Fruit fly (Drosophila melanogaster) Kc167 (cell line): ENCODE measurements around the gene CG14694.

ENCODE experiments used
- Myc ChIP-seq: fragments of >200 bp; optimal IDR thresholded peaks from 2 replicates; lab custom pipeline; 2017; ENCODE audit warnings: missing external identifiers
- Sin3A ChIP-seq: fragments of >200 bp; optimal IDR thresholded peaks from 2 replicates; lab custom pipeline; 2018; ENCODE audit warnings: missing external identifiers
- h ChIP-seq: fragments of >200 bp; optimal IDR thresholded peaks from 3 replicates; lab custom pipeline; 2018; ENCODE audit warnings: missing external identifiers
- insv ChIP-seq: fragments of >200 bp; optimal IDR thresholded peaks from 3 replicates; lab custom pipeline; 2018; ENCODE audit warnings: missing external identifiers
- psq ChIP-seq: fragments of >200 bp; optimal IDR thresholded peaks from 2 replicates; lab custom pipeline; 2017; ENCODE audit warnings: missing external identifiers
- ttk ChIP-seq: sonication (Bioruptor generic); optimal IDR thresholded peaks from 2 replicates; lab custom pipeline; 2017; ENCODE audit warnings: missing external identifiers

Gene CG14694

DNA sequence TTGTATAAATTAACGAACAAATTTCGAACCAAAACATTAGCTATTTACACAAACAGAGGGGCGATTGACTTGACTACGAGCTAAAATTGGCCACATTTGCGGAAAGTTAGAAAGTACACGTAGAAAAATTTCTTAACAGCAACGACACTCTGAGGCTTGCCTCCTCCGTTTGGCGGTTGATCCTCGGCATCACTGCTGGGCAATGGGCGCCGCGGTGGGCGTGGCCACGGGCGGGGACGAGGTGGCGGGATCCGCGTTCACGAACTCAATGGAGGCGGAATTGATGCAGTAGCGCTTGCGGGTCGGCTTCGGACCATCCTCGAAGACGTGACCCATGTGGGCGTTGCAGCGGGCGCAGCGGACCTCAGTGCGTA, 3.8 kb upstream of the CG14694 start:
- TF ChIP-seq psq (lab: Kevin White, UChicago) (no peak), Myc (no peak), ttk (lab: Kevin White, UChicago) (no peak), insv (no peak), h (lab: Kevin White, UChicago) (no peak), Sin3A (lab: Kevin White, UChicago) (no peak)

dm6 chr3R:10862773-10863445, 3.3 kb upstream of the CG14694 start, which contains the start of gene CG6574:
CG6574 (minus strand) TSS chr3R:10862988.
- no peak for TF ChIP-seq psq (lab: Kevin White, UChicago)
- no peak for TF ChIP-seq insv
- TF ChIP-seq Sin3A (lab: Kevin White, UChicago): no peak
- no peak for TF ChIP-seq h (lab: Kevin White, UChicago)
- TF ChIP-seq Myc: no peak
- TF ChIP-seq ttk (lab: Kevin White, UChicago): no peak

dm6 chr3R:10856618-10857017, 3.0 kb downstream of the CG14694 start, which contains the start of gene CG4570:
CG4570 (plus strand) TSS chr3R:10856807.
- TF ChIP-seq Myc: no peak
- TF ChIP-seq h (lab: Kevin White, UChicago): no peak
- TF ChIP-seq ttk (lab: Kevin White, UChicago): no peak
- no peak for TF ChIP-seq Sin3A (lab: Kevin White, UChicago)
- TF ChIP-seq psq (lab: Kevin White, UChicago): no peak
- no peak for TF ChIP-seq insv

DNA sequence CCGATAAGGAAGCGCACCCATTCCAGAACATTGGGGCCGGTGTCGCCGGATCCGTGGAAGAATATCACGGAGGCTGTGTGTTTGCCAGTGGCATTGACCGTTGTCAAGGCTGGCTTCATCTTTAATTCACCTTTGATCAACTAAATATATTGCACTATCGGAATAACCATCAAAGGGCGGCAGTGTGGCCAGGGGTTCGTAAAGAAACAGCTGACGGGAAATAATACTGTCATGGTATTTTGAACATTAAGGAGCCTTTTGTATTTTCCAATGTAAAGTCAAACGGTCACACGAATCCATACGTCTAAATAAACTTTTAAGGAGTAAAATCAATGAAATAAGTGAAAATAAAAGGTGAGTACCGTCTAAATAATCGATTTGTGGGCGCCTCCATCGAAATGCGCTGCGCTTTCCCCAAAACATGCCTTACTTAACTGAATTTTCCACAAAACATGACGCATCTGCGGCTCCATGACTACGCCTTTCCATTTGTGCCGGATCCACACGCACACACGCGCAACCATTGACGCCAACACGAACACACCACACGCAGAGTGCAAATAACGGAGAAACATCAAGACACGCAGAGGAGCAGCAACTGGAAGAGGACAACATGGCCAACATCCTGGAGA, 5.3 kb downstream of the CG14694 start, which contains the start of the genes CG6567 and CG4511:
CG6567 (minus strand) TSS at position 209 of the 632 bp plus-strand sequence.
CG4511 (plus strand) TSS at position 259 of the 632 bp plus-strand sequence.
- no peak for TF ChIP-seq h (lab: Kevin White, UChicago)
- TF ChIP-seq Myc: no peak
- TF ChIP-seq ttk (lab: Kevin White, UChicago): no peak

DNA sequence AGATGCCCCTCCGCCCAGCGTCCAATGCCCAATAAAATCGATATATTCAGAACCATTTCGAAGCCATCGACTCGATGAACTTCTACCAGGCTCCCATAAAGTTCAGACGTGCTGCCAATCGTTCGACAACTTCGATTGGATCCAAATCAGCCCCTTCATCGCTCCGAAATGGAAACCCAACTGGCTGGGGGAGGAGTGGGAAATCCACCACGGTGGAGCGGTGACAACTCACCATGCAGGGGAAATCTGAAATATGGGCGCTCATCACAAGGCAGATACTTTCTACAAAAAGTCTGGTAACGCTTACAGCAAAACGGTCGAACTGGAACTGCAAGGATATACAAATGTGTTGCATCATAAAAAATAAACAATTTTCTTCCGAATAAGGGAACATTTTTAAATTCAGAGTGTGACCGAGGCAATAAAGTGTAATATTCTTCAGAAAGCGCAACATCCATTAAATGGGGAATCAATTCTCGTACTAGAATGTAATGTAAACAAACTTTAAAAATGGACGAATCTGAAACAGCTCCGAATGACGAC, 7.3 kb downstream of the CG14694 start, which contains the start of gene CG4565:
CG4565 (plus strand) TSS at position 493 of the 543 bp plus-strand sequence.
- TF ChIP-seq insv: no peak
- TF ChIP-seq ttk (lab: Kevin White, UChicago): no peak
- no peak for TF ChIP-seq psq (lab: Kevin White, UChicago)
- no peak for TF ChIP-seq Myc
- TF ChIP-seq h (lab: Kevin White, UChicago): no peak
- TF ChIP-seq Sin3A (lab: Kevin White, UChicago): no peak

DNA sequence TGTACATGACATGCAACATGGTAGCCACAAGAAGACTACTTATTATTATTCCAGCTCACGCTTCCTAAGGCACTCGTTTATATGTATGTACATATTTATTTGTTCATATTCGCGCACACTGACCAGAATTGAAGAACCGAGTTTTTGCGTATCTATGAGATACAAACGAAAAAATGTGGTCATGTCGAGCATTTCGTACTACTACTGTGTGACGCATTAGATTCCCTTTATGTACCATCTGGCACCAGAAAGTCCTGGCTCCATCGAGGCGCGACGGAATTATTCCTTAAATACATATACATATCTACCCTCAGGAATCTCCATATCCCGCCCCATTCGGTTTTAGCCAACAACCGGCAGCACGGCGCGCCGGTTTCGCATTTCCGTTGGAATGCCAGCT, 9.0 kb downstream of the CG14694 start:
- TF ChIP-seq h (lab: Kevin White, UChicago) (no peak), insv (no peak), psq (lab: Kevin White, UChicago) (no peak), Myc (no peak), ttk (lab: Kevin White, UChicago) (no peak), Sin3A (lab: Kevin White, UChicago) (no peak)

- TF ChIP-seq psq (lab: Kevin White, UChicago) (no peak), h (lab: Kevin White, UChicago) (no peak), Sin3A (lab: Kevin White, UChicago) (no peak), ttk (lab: Kevin White, UChicago) (no peak), Myc (no peak), insv (no peak)
Observed at dm6 chr3R:10849515-10849973, 10.1 kb downstream of the CG14694 start, which contains the start of gene CG42394. CG42394 (plus strand) TSS chr3R:10849825.

DNA sequence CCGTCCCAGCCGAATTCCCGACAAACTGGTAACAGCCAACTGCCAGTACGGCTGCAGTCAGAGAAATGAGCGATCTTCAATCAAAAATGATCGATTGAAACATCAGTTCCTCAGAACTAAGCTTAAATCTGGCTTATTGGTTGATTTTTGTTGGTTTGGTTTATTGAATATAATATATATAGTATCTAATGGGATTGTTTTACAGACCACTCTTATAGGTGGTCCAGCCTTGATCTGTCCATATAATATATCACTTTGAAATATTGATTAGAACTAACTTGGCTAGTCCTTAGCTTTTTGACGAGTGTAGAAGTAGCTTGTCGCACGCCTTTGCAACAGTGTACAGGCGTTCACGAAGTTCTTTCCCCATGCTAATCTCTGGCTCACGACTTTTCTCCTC, 17.2 kb downstream of the CG14694 start:
- no peak for TF ChIP-seq h (lab: Kevin White, UChicago)
- TF ChIP-seq ttk (lab: Kevin White, UChicago): no peak
- no peak for TF ChIP-seq Myc
- no peak for TF ChIP-seq insv
- no peak for TF ChIP-seq psq (lab: Kevin White, UChicago)

DNA sequence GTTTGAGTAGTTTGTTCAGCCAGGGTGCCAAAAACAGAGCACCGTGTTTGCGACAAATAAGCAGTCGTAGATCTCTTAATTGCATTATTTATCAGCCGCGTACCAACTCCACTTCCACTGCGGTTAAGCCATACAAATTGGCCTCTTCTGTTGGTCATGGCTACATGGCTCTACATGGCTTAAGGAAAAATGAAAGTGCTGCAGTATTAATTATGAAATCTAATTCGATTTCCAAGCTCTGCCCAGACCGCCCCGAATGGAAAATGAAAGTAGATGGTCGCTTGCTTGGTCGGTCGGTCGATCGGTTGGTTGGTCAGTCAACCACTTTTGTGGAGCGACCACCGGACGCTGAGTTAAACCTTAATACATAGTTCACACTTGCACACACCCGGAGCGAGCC, 22.7 kb downstream of the CG14694 start:
- no peak for TF ChIP-seq Sin3A (lab: Kevin White, UChicago)

DNA sequence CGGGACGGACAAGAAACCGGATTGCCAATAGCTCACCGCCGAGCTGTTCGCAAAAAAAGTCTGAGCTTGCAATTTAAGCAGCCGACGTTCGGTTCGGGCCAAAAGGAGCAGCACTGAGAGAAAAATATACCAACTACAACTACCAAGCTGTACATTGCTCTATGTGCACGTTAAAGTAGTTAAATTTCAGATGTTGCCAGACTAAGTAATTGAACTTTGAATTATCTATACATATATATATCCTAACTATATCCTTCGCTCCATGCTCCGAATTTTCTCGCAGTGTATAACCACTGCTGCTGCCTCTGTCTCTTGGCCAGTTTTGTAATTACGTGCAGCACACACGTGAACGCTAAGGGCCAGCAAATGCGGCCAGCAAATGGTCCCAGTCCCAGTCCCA, 24.7 kb downstream of the CG14694 start:
- no peak for TF ChIP-seq h (lab: Kevin White, UChicago)
- no peak for TF ChIP-seq ttk (lab: Kevin White, UChicago)
- no peak for TF ChIP-seq Sin3A (lab: Kevin White, UChicago)
- TF ChIP-seq psq (lab: Kevin White, UChicago): no peak
- TF ChIP-seq Myc: no peak
- TF ChIP-seq insv: no peak

DNA sequence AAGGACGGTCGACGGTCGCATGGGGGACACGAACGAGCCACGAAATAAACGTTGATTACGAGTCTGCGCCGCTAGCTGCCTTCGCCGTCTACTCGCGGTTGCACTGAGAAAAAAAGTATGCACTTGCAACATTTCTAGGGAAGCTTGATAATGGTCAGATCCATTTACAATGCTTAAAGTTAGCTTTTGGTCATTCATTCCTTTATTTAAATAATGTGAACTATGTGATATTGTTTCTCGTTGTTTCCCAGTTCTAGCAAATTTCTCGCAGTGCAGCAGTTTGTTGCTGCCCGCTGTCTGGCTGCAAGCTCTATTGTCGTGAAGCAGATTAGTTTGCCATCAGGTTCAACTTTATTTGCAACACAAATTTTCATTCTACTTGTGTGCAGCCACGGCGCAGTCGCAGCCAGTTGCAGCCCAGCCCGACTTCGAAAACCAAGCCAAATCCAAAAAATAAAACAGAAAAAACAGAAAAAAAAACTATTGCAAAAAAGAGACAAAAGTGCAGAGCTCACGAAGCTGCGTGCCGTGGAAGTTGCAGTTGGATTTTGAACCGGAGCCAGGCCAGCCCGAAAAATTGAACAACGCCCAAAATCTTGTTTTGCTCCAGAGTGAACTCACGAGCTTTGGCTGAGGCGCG, 27.0 kb downstream of the CG14694 start:
- no peak for TF ChIP-seq psq (lab: Kevin White, UChicago)
- no peak for TF ChIP-seq ttk (lab: Kevin White, UChicago)
- TF ChIP-seq Myc: no peak
- no peak for TF ChIP-seq Sin3A (lab: Kevin White, UChicago)
- TF ChIP-seq h (lab: Kevin White, UChicago): no peak
- TF ChIP-seq insv: no peak

- no peak for TF ChIP-seq h (lab: Kevin White, UChicago)
- no peak for TF ChIP-seq psq (lab: Kevin White, UChicago)
- TF ChIP-seq Myc: no peak
- TF ChIP-seq insv: no peak
- TF ChIP-seq Sin3A (lab: Kevin White, UChicago): no peak
- no peak for TF ChIP-seq ttk (lab: Kevin White, UChicago)
Observed at dm6 chr3R:10829746-10830145, 29.9 kb downstream of the CG14694 start.
